Worm (Caenorhabditis elegans) whole organism, late embryonic: Measurements from ENCODE around the gene C51E3.6.

Experiments
- C08G9.2 ChIP-seq: sonication (generic microtip); optimal IDR thresholded peaks from 2 replicates; lab custom pipeline; 2016; ENCODE audit warnings: mild to moderate bottlenecking, missing genetic modification characterization, moderate library complexity, missing compliant biosample characterization
- F13H6.1 ChIP-seq: sonication (generic microtip); optimal IDR thresholded peaks from 2 replicates; lab custom pipeline; 2016; ENCODE audit warnings: missing genetic modification characterization, missing compliant biosample characterization
- T23F11.4 ChIP-seq: fragments of 200-800 bp; sonication (Bioruptor generic); optimal IDR thresholded peaks from 2 replicates; lab custom pipeline; 2018; ENCODE audit warnings: mild to moderate bottlenecking, missing genetic modification characterization, missing compliant biosample characterization
- Y22D7AL.16 ChIP-seq: sonication (generic microtip); optimal IDR thresholded peaks from 2 replicates; lab custom pipeline; 2016; ENCODE audit warnings: missing genetic modification characterization, missing compliant biosample characterization
- ahr-1 ChIP-seq: sonication (generic microtip); optimal IDR thresholded peaks from 2 replicates; lab custom pipeline; 2016; ENCODE audit warnings: missing genetic modification characterization, missing compliant biosample characterization
- ceh-14 ChIP-seq: sonication (generic microtip); optimal IDR thresholded peaks from 2 replicates; lab custom pipeline; 2016; ENCODE audit warnings: missing genotype, missing genetic modification characterization, missing compliant biosample characterization
- ceh-18 ChIP-seq: sonication (generic microtip); optimal IDR thresholded peaks from 2 replicates; lab custom pipeline; 2016; ENCODE audit warnings: missing genetic modification characterization, missing compliant biosample characterization
- ceh-19 ChIP-seq: fragments of 200-800 bp; sonication (Bioruptor generic); optimal IDR thresholded peaks from 2 replicates; lab custom pipeline; 2018; ENCODE audit warnings: mild to moderate bottlenecking, missing genetic modification characterization, missing compliant biosample characterization
- ceh-2 ChIP-seq: sonication (generic microtip); optimal IDR thresholded peaks from 2 replicates; lab custom pipeline; 2016; ENCODE audit warnings: missing genotype, missing genetic modification characterization, missing compliant biosample characterization
- ceh-22 ChIP-seq: sonication (generic microtip); optimal IDR thresholded peaks from 2 replicates; lab custom pipeline; 2017; ENCODE audit warnings: missing biosample characterization, missing genetic modification characterization
- ceh-24 ChIP-seq: sonication (generic microtip); optimal IDR thresholded peaks from 2 replicates; lab custom pipeline; 2016; ENCODE audit warnings: mild to moderate bottlenecking, missing genetic modification characterization, missing compliant biosample characterization
- ceh-30 ChIP-seq: fragments of 150-350 bp; optimal IDR thresholded peaks from 2 replicates; lab custom pipeline; 2014; ENCODE audit warnings: missing biosample characterization, missing genetic modification characterization
- ceh-31 ChIP-seq: sonication (generic microtip); optimal IDR thresholded peaks from 2 replicates; lab custom pipeline; 2016; ENCODE audit warnings: missing genetic modification characterization, missing compliant biosample characterization
- ceh-34 ChIP-seq: sonication (generic microtip); optimal IDR thresholded peaks from 2 replicates; lab custom pipeline; 2016; ENCODE audit warnings: mild to moderate bottlenecking, missing genetic modification characterization, missing compliant biosample characterization
- ceh-45 ChIP-seq: fragments of 200-800 bp; sonication (Bioruptor generic); IDR thresholded peaks from 2 replicates; pipeline ENCODE4 v1.3.6; 2022; ENCODE audit warnings: missing genetic modification reagents, missing genetic modification characterization, missing compliant biosample characterization
- ceh-48 ChIP-seq: sonication (generic microtip); optimal IDR thresholded peaks from 2 replicates; lab custom pipeline; 2016; ENCODE audit warnings: missing genetic modification characterization, inconsistent platforms, missing compliant biosample characterization
- ceh-6 ChIP-seq: fragments of 200-800 bp; sonication (Bioruptor generic); optimal IDR thresholded peaks from 2 replicates; lab custom pipeline; 2018; ENCODE audit warnings: mild to moderate bottlenecking, missing genetic modification characterization, missing compliant biosample characterization
- ceh-9 ChIP-seq: sonication (generic microtip); optimal IDR thresholded peaks from 2 replicates; lab custom pipeline; 2016; ENCODE audit warnings: mild to moderate bottlenecking, missing genetic modification characterization, inconsistent platforms, missing compliant biosample characterization
- che-1 ChIP-seq: sonication (generic microtip); optimal IDR thresholded peaks from 2 replicates; lab custom pipeline; 2016; ENCODE audit warnings: mild to moderate bottlenecking, missing genetic modification characterization, missing compliant biosample characterization
- dmd-4 ChIP-seq: sonication (generic microtip); optimal IDR thresholded peaks from 2 replicates; lab custom pipeline; 2016; ENCODE audit warnings: borderline replicate concordance, missing genetic modification characterization, missing compliant biosample characterization
- ets-4 ChIP-seq: sonication (generic microtip); optimal IDR thresholded peaks from 2 replicates; lab custom pipeline; 2016; ENCODE audit warnings: missing genetic modification characterization, missing compliant biosample characterization
- fax-1 ChIP-seq: sonication (generic microtip); optimal IDR thresholded peaks from 2 replicates; lab custom pipeline; 2016; ENCODE audit warnings: missing genotype, missing genetic modification characterization, missing compliant biosample characterization
- fkh-10 ChIP-seq: fragments of 150-350 bp; optimal IDR thresholded peaks from 2 replicates; lab custom pipeline; 2014; ENCODE audit warnings: missing biosample characterization, missing genetic modification reagents, missing genetic modification characterization
- fkh-6 ChIP-seq: sonication (generic microtip); optimal IDR thresholded peaks from 2 replicates; lab custom pipeline; 2016; ENCODE audit warnings: missing genetic modification characterization, missing compliant biosample characterization
- gmeb-2 ChIP-seq: sonication (generic microtip); optimal IDR thresholded peaks from 2 replicates; lab custom pipeline; 2016; ENCODE audit warnings: missing genetic modification characterization, inconsistent platforms, missing compliant biosample characterization
- hlh-13 ChIP-seq: fragments of 200-800 bp; sonication (Bioruptor generic); optimal IDR thresholded peaks from 2 replicates; lab custom pipeline; 2018; ENCODE audit warnings: mild to moderate bottlenecking, missing genetic modification characterization, missing compliant biosample characterization
- hlh-30 ChIP-seq: sonication (generic microtip); optimal IDR thresholded peaks from 2 replicates; lab custom pipeline; 2017; ENCODE audit warnings: antibody characterized with exemption, missing genetic modification characterization, missing compliant biosample characterization; ENCODE audit not compliant: insufficient read depth
- lim-6 ChIP-seq: sonication (generic microtip); optimal IDR thresholded peaks from 2 replicates; lab custom pipeline; 2016; ENCODE audit warnings: missing genetic modification characterization, missing compliant biosample characterization
- lin-11 ChIP-seq: fragments of 200-800 bp; sonication (Bioruptor generic); optimal IDR thresholded peaks from 2 replicates; lab custom pipeline; 2018; ENCODE audit warnings: mild to moderate bottlenecking, missing genetic modification characterization, missing compliant biosample characterization
- madf-2 ChIP-seq: sonication (generic microtip); optimal IDR thresholded peaks from 2 replicates; lab custom pipeline; 2017; ENCODE audit warnings: missing genetic modification characterization, missing compliant biosample characterization
- nfya-1 ChIP-seq: sonication (generic microtip); optimal IDR thresholded peaks from 2 replicates; lab custom pipeline; 2017; ENCODE audit warnings: missing genetic modification characterization, mild to moderate bottlenecking, missing compliant biosample characterization, antibody characterized with exemption, moderate library complexity
- nhr-232 ChIP-seq: sonication (generic microtip); optimal IDR thresholded peaks from 2 replicates; lab custom pipeline; 2016; ENCODE audit warnings: missing genetic modification characterization, missing compliant biosample characterization
- pax-1 ChIP-seq: fragments of 150-350 bp; optimal IDR thresholded peaks from 2 replicates; lab custom pipeline; 2014; ENCODE audit warnings: missing biosample characterization, missing genetic modification characterization
- pha-2 ChIP-seq: sonication (generic microtip); optimal IDR thresholded peaks from 2 replicates; lab custom pipeline; 2017; ENCODE audit warnings: mild to moderate bottlenecking, missing genetic modification characterization, missing compliant biosample characterization
- pha-4 ChIP-seq: fragments of 150-350 bp; optimal IDR thresholded peaks from 2 replicates; lab custom pipeline; 2018; ENCODE audit warnings: missing biosample characterization, missing genetic modification reagents, missing genetic modification characterization
- pqm-1 ChIP-seq: sonication (generic microtip); optimal IDR thresholded peaks from 2 replicates; lab custom pipeline; 2016; ENCODE audit warnings: missing genetic modification characterization, missing compliant biosample characterization
- pros-1 ChIP-seq: fragments of 150-350 bp; optimal IDR thresholded peaks from 2 replicates; lab custom pipeline; 2014; ENCODE audit warnings: missing biosample characterization, missing genetic modification reagents, missing genetic modification characterization
- ref-2 ChIP-seq: sonication (generic microtip); optimal IDR thresholded peaks from 2 replicates; lab custom pipeline; 2016; ENCODE audit warnings: missing genetic modification characterization, missing compliant biosample characterization
- rnt-1 ChIP-seq: sonication (generic microtip); optimal IDR thresholded peaks from 2 replicates; lab custom pipeline; 2016; ENCODE audit warnings: missing genetic modification characterization, missing compliant biosample characterization
- sox-2 ChIP-seq: fragments of 200-800 bp; sonication (Bioruptor generic); IDR thresholded peaks from 2 replicates; pipeline ENCODE4 v1.3.6; 2022; ENCODE audit warnings: missing genetic modification reagents, missing genetic modification characterization, missing compliant biosample characterization
- syd-9 ChIP-seq: sonication (generic microtip); optimal IDR thresholded peaks from 2 replicates; lab custom pipeline; 2016; ENCODE audit warnings: mild to moderate bottlenecking, missing genetic modification characterization, moderate library complexity, missing compliant biosample characterization
- tbx-2 ChIP-seq: sonication (generic microtip); optimal IDR thresholded peaks from 2 replicates; lab custom pipeline; 2016; ENCODE audit warnings: missing genetic modification characterization, missing compliant biosample characterization
- ttx-3 ChIP-seq: sonication (generic microtip); optimal IDR thresholded peaks from 2 replicates; lab custom pipeline; 2016; ENCODE audit warnings: missing genetic modification reagents, missing genetic modification characterization, missing compliant biosample characterization
- unc-3 ChIP-seq, 2 experiments: fragments of 200-800 bp in 1 of 2; sonication (Bioruptor generic) in 1 of 2; sonication (generic microtip) in 1 of 2; conservative IDR thresholded peaks in 1 of 2; optimal IDR thresholded peaks in 1 of 2; 2 replicates each; pipeline versions ENCODE4 v1.3.6 to Lab custom; 2016 to 2022; ENCODE audit warnings: missing compliant biosample characterization in 2 of 2, missing genetic modification characterization in 2 of 2, missing genetic modification reagents in 1 of 2
- unc-42 ChIP-seq: sonication (generic microtip); optimal IDR thresholded peaks from 2 replicates; lab custom pipeline; 2016; ENCODE audit warnings: missing genotype, missing genetic modification characterization, missing compliant biosample characterization

Gene C51E3.6

DNA sequence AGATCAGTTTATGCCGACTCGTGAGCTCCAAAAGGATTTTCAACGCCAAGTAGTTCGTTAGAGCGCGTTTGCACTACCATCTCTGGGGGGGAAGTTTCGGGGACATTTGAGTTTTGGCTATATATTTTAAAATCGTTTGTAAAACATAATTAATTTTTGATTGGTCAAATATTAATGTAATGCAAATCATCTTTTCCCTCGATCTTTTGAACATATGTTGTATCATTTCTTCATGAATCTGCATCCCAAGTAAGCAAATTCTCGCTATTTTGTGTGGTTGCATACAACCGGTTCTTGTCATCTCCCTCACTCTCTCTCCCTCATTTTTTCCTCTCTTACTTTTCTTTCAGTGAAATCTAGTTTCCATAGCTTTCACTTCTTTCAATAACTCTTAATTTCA lies 11.9 kb upstream of the C51E3.6 start (continued):
- TF ChIP-seq fkh-10 (GFP tag; lab: Kevin White, UChicago) (no peak), pha-4 (tag; lab: Kevin White, UChicago) (no peak), ceh-48 (tag; lab: Kevin White, UChicago) (peak; percentile 37), rnt-1 (peak; percentile 22), ceh-24 (tag; lab: Kevin White, UChicago) (no peak), pha-2 (tag; lab: Kevin White, UChicago) (no peak), unc-42 (tag; lab: Kevin White, UChicago) (peak; percentile 19), nfya-1 (tag; lab: Kevin White, UChicago) (peak; percentile 31), che-1 (no peak), ref-2 (tag; lab: Kevin White, UChicago) (peak; percentile 85), ceh-34 (tag; lab: Kevin White, UChicago) (peak; percentile 67), T23F11.4 (GFP tag; lab: Kevin White, UChicago) (no peak)
- TF ChIP-seq, all 69 proteins: peak for 21

- TF ChIP-seq che-1 (no peak), ceh-14 (tag; lab: Kevin White, UChicago) (peak; percentile 83), ceh-19 (GFP tag; lab: Kevin White, UChicago) (peak; percentile 31), tbx-2 (tag; lab: Kevin White, UChicago) (peak; percentile 37), ttx-3 (no peak), pha-2 (tag; lab: Kevin White, UChicago) (no peak), ceh-48 (tag; lab: Kevin White, UChicago) (peak; percentile 99), sox-2 (GFP tag; lab: Robert Waterston, UW) (no peak), hlh-30 (tag; lab: Kevin White, UChicago) (peak; percentile 66), ahr-1 (tag; lab: Kevin White, UChicago) (no peak), unc-42 (tag; lab: Kevin White, UChicago) (peak; percentile 96), unc-3 (GFP tag; conservative IDR thresholded peaks at IDR 0.05; lab: Robert Waterston, UW) (no peak), unc-3 (tag; optimal IDR thresholded peaks at IDR 0.05; lab: Kevin White, UChicago) (peak; percentile 32), lin-11 (tag; lab: Kevin White, UChicago) (no peak), pros-1 (tag; lab: Kevin White, UChicago) (no peak), nfya-1 (tag; lab: Kevin White, UChicago) (peak; percentile 96), syd-9 (tag; lab: Kevin White, UChicago) (no peak), F13H6.1 (tag; lab: Kevin White, UChicago) (no peak), gmeb-2 (no peak), ceh-31 (peak; percentile 82), madf-2 (tag; lab: Kevin White, UChicago) (no peak), nhr-232 (tag; lab: Kevin White, UChicago) (no peak), pqm-1 (tag; lab: Kevin White, UChicago) (no peak), fkh-6 (tag; lab: Kevin White, UChicago) (no peak), ceh-22 (tag; lab: Kevin White, UChicago) (no peak), ceh-34 (tag; lab: Kevin White, UChicago) (peak; percentile 24), ceh-2 (tag; lab: Kevin White, UChicago) (no peak), ceh-6 (GFP tag; lab: Kevin White, UChicago) (no peak), ceh-18 (tag; lab: Kevin White, UChicago) (peak; percentile 41), ets-4 (no peak)
Measured at ce11 chrV:10174632-10175075, 8.4 kb upstream of the C51E3.6 start.

ce11 chrV:10173653-10174052 lies 7.4 kb upstream of the C51E3.6 start, which contains the start of gene egl-3:
TSS of gene egl-3 (minus strand) at chrV:10173753.
- TF ChIP-seq fax-1 (tag; lab: Kevin White, UChicago): no peak
- no peak for TF ChIP-seq ceh-9
- no peak for TF ChIP-seq fkh-10 (GFP tag; lab: Kevin White, UChicago)
- TF ChIP-seq hlh-13 (GFP tag; lab: Kevin White, UChicago): no peak
- no peak for TF ChIP-seq F13H6.1 (tag; lab: Kevin White, UChicago)
- no peak for TF ChIP-seq C08G9.2 (tag; lab: Kevin White, UChicago)
- TF ChIP-seq T23F11.4 (GFP tag; lab: Kevin White, UChicago): no peak
- TF ChIP-seq lin-11 (tag; lab: Kevin White, UChicago): no peak
- no peak for TF ChIP-seq hlh-30 (tag; lab: Kevin White, UChicago)
- no peak for TF ChIP-seq ceh-34 (tag; lab: Kevin White, UChicago)
- TF ChIP-seq ceh-45 (GFP tag; lab: Robert Waterston, UW): no peak
- no peak for TF ChIP-seq ceh-18 (tag; lab: Kevin White, UChicago)
- TF ChIP-seq dmd-4: no peak
- no peak for TF ChIP-seq Y22D7AL.16
- no peak for TF ChIP-seq pax-1 (tag; lab: Kevin White, UChicago)
- no peak for TF ChIP-seq nfya-1 (tag; lab: Kevin White, UChicago)
- no peak for TF ChIP-seq lim-6 (tag; lab: Kevin White, UChicago)
- no peak for TF ChIP-seq pha-2 (tag; lab: Kevin White, UChicago)
- no peak for TF ChIP-seq ceh-30
- TF ChIP-seq unc-42 (tag; lab: Kevin White, UChicago): no peak
